Fruit fly (Drosophila melanogaster) whole organism, embryonic: ENCODE results near the gene Coq2.

Source experiments
- Antp ChIP-seq: fragments of 200-800 bp; sonication (Bioruptor generic); optimal IDR thresholded peaks from 3 replicates; lab custom pipeline; 2016; ENCODE audit warnings: missing biosample characterization, missing genetic modification characterization
- CG10267 ChIP-seq: fragments of 200-800 bp; sonication (Bioruptor generic); optimal IDR thresholded peaks from 2 replicates; lab custom pipeline; 2018; ENCODE audit warnings: missing biosample characterization, mild to moderate bottlenecking, missing genetic modification characterization, moderate library complexity
- CG10543 ChIP-seq: fragments of 200-800 bp; sonication (Bioruptor generic); optimal IDR thresholded peaks from 3 replicates; lab custom pipeline; 2017; ENCODE audit warnings: missing biosample characterization, mild to moderate bottlenecking, missing genetic modification characterization, moderate library complexity
- CG11247 ChIP-seq: fragments of 200-800 bp; sonication (Bioruptor generic); IDR thresholded peaks from 2 replicates; pipeline ENCODE4 v1.3.6; 2022; ENCODE audit warnings: missing biosample characterization, missing genetic modification characterization
- CG12155 ChIP-seq: fragments of 200-800 bp; sonication (Bioruptor generic); optimal IDR thresholded peaks from 3 replicates; lab custom pipeline; 2016; ENCODE audit warnings: missing biosample characterization, missing genetic modification characterization
- CG14710 ChIP-seq: fragments of 200-800 bp; sonication (Bioruptor generic); optimal IDR thresholded peaks from 3 replicates; lab custom pipeline; 2019; ENCODE audit warnings: missing biosample characterization, mild to moderate bottlenecking, missing genetic modification characterization, moderate library complexity
- CG14860 ChIP-seq: fragments of 200-800 bp; sonication (Bioruptor generic); IDR thresholded peaks from 3 replicates; pipeline ENCODE4 v1.3.6; 2022; ENCODE audit warnings: missing biosample characterization, missing genetic modification characterization; ENCODE audit not compliant: partially characterized antibody
- CG15514 ChIP-seq: fragments of 200-800 bp; sonication (Bioruptor generic); optimal IDR thresholded peaks from 3 replicates; lab custom pipeline; 2017; ENCODE audit warnings: missing biosample characterization, missing genetic modification characterization, mild to moderate bottlenecking, moderate library complexity, missing genetic modification reagents
- CG1603 ChIP-seq: fragments of 200-800 bp; sonication (Bioruptor generic); optimal IDR thresholded peaks from 2 replicates; lab custom pipeline; 2019; ENCODE audit warnings: missing biosample characterization, mild to moderate bottlenecking, missing genetic modification characterization, moderate library complexity
- CG17361 ChIP-seq: fragments of 200-800 bp; sonication (Bioruptor generic); IDR thresholded peaks from 3 replicates; pipeline ENCODE4 v1.3.6; 2022; ENCODE audit warnings: missing biosample characterization, missing genetic modification characterization
- CG17829 ChIP-seq: fragments of 200-800 bp; optimal IDR thresholded peaks from 2 replicates; lab custom pipeline; 2019; ENCODE audit warnings: missing biosample characterization, mild to moderate bottlenecking, missing genetic modification characterization, moderate library complexity
- CG2129 ChIP-seq: fragments of 200-800 bp; sonication (Bioruptor generic); IDR thresholded peaks from 2 replicates; pipeline ENCODE4 v1.3.6; 2022; ENCODE audit warnings: missing biosample characterization, missing genetic modification characterization; ENCODE audit not compliant: partially characterized antibody
- CG30403 ChIP-seq: fragments of 200-800 bp; sonication (Bioruptor generic); optimal IDR thresholded peaks from 3 replicates; lab custom pipeline; 2016; ENCODE audit warnings: missing biosample characterization, missing genetic modification characterization
- CG30431 ChIP-seq: fragments of 200-800 bp; sonication (Bioruptor generic); optimal IDR thresholded peaks from 2 replicates; lab custom pipeline; 2017; ENCODE audit warnings: missing biosample characterization, missing genetic modification characterization
- CG3995 ChIP-seq: fragments of 200-800 bp; sonication (Bioruptor generic); optimal IDR thresholded peaks from 3 replicates; lab custom pipeline; 2016; ENCODE audit warnings: missing biosample characterization, missing genetic modification characterization
- CG4328 ChIP-seq: fragments of 200-800 bp; sonication (Bioruptor generic); optimal IDR thresholded peaks from 3 replicates; lab custom pipeline; 2017; ENCODE audit warnings: missing biosample characterization, missing genetic modification reagents, missing genetic modification characterization
- CG43689 ChIP-seq: fragments of 200-800 bp; sonication (Bioruptor generic); IDR thresholded peaks from 2 replicates; pipeline ENCODE4 v1.3.6; 2022; ENCODE audit warnings: missing biosample characterization, missing genetic modification characterization
- CG4854 ChIP-seq: fragments of 200-800 bp; sonication (Bioruptor generic); optimal IDR thresholded peaks from 2 replicates; lab custom pipeline; 2016; ENCODE audit warnings: missing biosample characterization, missing genetic modification characterization, inconsistent platforms
- CG5245 ChIP-seq: fragments of 200-800 bp; sonication (Bioruptor generic); optimal IDR thresholded peaks from 3 replicates; lab custom pipeline; 2016; ENCODE audit warnings: missing biosample characterization, missing genetic modification characterization
- CG7745 ChIP-seq: fragments of 200-800 bp; sonication (Bioruptor generic); optimal IDR thresholded peaks from 2 replicates; lab custom pipeline; 2018; ENCODE audit warnings: missing biosample characterization, mild to moderate bottlenecking, missing genetic modification characterization, moderate library complexity
- CG7963 ChIP-seq: fragments of 200-800 bp; sonication (Bioruptor generic); IDR thresholded peaks from 3 replicates; pipeline ENCODE4 v1.3.6; 2022; ENCODE audit warnings: missing biosample characterization, missing genetic modification characterization; ENCODE audit not compliant: partially characterized antibody
- CG8359 ChIP-seq: fragments of 200-800 bp; sonication (Bioruptor generic); optimal IDR thresholded peaks from 2 replicates; lab custom pipeline; 2017; ENCODE audit warnings: missing biosample characterization, mild to moderate bottlenecking, missing genetic modification characterization, borderline replicate concordance
- Dll ChIP-seq: fragments of 200-800 bp; sonication (Bioruptor generic); IDR thresholded peaks from 4 replicates; pipeline ENCODE4 v1.3.6; 2022; ENCODE audit warnings: missing biosample characterization, missing genetic modification characterization; ENCODE audit not compliant: partially characterized antibody
- Dref ChIP-seq: fragments of 200-800 bp; sonication (Bioruptor generic); IDR thresholded peaks from 2 replicates; pipeline ENCODE4 v1.3.6; 2022; ENCODE audit warnings: missing biosample characterization, missing genetic modification characterization
- Gug ChIP-seq: fragments of 200-800 bp; sonication (Bioruptor generic); IDR thresholded peaks from 4 replicates; pipeline ENCODE4 v1.3.6; 2022; ENCODE audit warnings: missing biosample characterization, missing genetic modification characterization
- Hmr ChIP-seq: fragments of 200-800 bp; sonication (Bioruptor generic); optimal IDR thresholded peaks from 3 replicates; lab custom pipeline; 2017; ENCODE audit warnings: mild to moderate bottlenecking, missing biosample characterization, missing genetic modification reagents, missing genetic modification characterization
- Jarid2 ChIP-seq: fragments of 200-800 bp; sonication (Bioruptor generic); optimal IDR thresholded peaks from 3 replicates; lab custom pipeline; 2017; ENCODE audit warnings: mild to moderate bottlenecking, missing biosample characterization, missing genetic modification reagents, missing genetic modification characterization
- Lim3 ChIP-seq: fragments of 200-800 bp; sonication (Bioruptor generic); IDR thresholded peaks from 2 replicates; pipeline ENCODE4 v1.3.6; 2022; ENCODE audit warnings: missing biosample characterization, missing genetic modification characterization
- Med ChIP-seq: fragments of 200-800 bp; sonication (Bioruptor generic); peaks from one replicate; lab custom pipeline; 2016; ENCODE audit warnings: missing biosample characterization, missing genetic modification characterization, mild to moderate bottlenecking, inconsistent platforms, moderate library complexity
- Nf-YC ChIP-seq: fragments of 200-800 bp; optimal IDR thresholded peaks from 3 replicates; lab custom pipeline; 2019; ENCODE audit warnings: missing biosample characterization, mild to moderate bottlenecking, missing genetic modification characterization, moderate library complexity
- Sin3A ChIP-seq: fragments of >200 bp; optimal IDR thresholded peaks from 2 replicates; lab custom pipeline; 2018
- Sry-δ ChIP-seq: fragments of 200-800 bp; sonication (Bioruptor generic); optimal IDR thresholded peaks from 2 replicates; lab custom pipeline; 2016; ENCODE audit warnings: missing biosample characterization, missing genetic modification characterization
- amos ChIP-seq: fragments of 200-800 bp; sonication (Bioruptor generic); IDR thresholded peaks from 2 replicates; pipeline ENCODE4 v1.3.6; 2022; ENCODE audit warnings: missing biosample characterization, missing genetic modification characterization; ENCODE audit not compliant: partially characterized antibody
- ap ChIP-seq: fragments of 200-800 bp; sonication (Bioruptor generic); IDR thresholded peaks from 2 replicates; pipeline ENCODE4 v1.3.6; 2022; ENCODE audit warnings: missing biosample characterization, missing genetic modification characterization
- bowl ChIP-seq: fragments of 200-800 bp; sonication (Bioruptor generic); IDR thresholded peaks from 2 replicates; pipeline ENCODE4 v1.3.6; 2022; ENCODE audit warnings: missing biosample characterization, missing genetic modification characterization
- caup ChIP-seq: fragments of 200-800 bp; sonication (Bioruptor generic); optimal IDR thresholded peaks from 3 replicates; lab custom pipeline; 2017; ENCODE audit warnings: missing biosample characterization, mild to moderate bottlenecking, missing genetic modification characterization, moderate library complexity; ENCODE audit not compliant: severe bottlenecking
- chn ChIP-seq: fragments of 200-800 bp; sonication (Bioruptor generic); optimal IDR thresholded peaks from 2 replicates; lab custom pipeline; 2016; ENCODE audit warnings: missing biosample characterization, missing genetic modification characterization
- dm ChIP-seq: fragments of 200-800 bp; sonication (Bioruptor generic); optimal IDR thresholded peaks from 3 replicates; lab custom pipeline; 2016; ENCODE audit warnings: missing biosample characterization, missing genetic modification characterization
- exex ChIP-seq: fragments of 200-800 bp; sonication (Bioruptor generic); optimal IDR thresholded peaks from 4 replicates; lab custom pipeline; 2018; ENCODE audit warnings: missing biosample characterization, mild to moderate bottlenecking, missing genetic modification characterization, moderate library complexity
- gro ChIP-seq: fragments of 200-800 bp; sonication (Bioruptor generic); optimal IDR thresholded peaks from 2 replicates; lab custom pipeline; 2016; ENCODE audit warnings: missing biosample characterization, missing genetic modification characterization
- her ChIP-seq: fragments of 200-800 bp; sonication (Bioruptor generic); optimal IDR thresholded peaks from 2 replicates; lab custom pipeline; 2016; ENCODE audit warnings: missing biosample characterization, missing genetic modification characterization
- maf-S ChIP-seq: fragments of 200-800 bp; sonication (Bioruptor generic); optimal IDR thresholded peaks from 2 replicates; lab custom pipeline; 2016; ENCODE audit warnings: missing biosample characterization, missing genetic modification characterization
- nmo ChIP-seq: fragments of 200-800 bp; sonication (Bioruptor generic); optimal IDR thresholded peaks from 2 replicates; lab custom pipeline; 2018; ENCODE audit warnings: missing biosample characterization, mild to moderate bottlenecking, missing genetic modification characterization, moderate library complexity
- onecut ChIP-seq: fragments of 200-800 bp; sonication (Bioruptor generic); IDR thresholded peaks from 2 replicates; pipeline ENCODE4 v1.3.6; 2022; ENCODE audit warnings: missing biosample characterization, missing genetic modification characterization
- tx ChIP-seq: fragments of 200-800 bp; sonication (Bioruptor generic); optimal IDR thresholded peaks from 2 replicates; lab custom pipeline; 2016; ENCODE audit warnings: missing biosample characterization, missing genetic modification characterization
- unc-4 ChIP-seq: fragments of 200-800 bp; sonication (Bioruptor generic); IDR thresholded peaks from 2 replicates; pipeline ENCODE4 v1.3.6; 2022; ENCODE audit warnings: missing biosample characterization, missing genetic modification characterization; ENCODE audit not compliant: partially characterized antibody
- zfh1 ChIP-seq: fragments of 200-800 bp; sonication (Bioruptor generic); IDR thresholded peaks from 3 replicates; pipeline ENCODE4 v1.3.6; 2022; ENCODE audit warnings: missing biosample characterization, missing genetic modification characterization

Coq2 gene

DNA sequence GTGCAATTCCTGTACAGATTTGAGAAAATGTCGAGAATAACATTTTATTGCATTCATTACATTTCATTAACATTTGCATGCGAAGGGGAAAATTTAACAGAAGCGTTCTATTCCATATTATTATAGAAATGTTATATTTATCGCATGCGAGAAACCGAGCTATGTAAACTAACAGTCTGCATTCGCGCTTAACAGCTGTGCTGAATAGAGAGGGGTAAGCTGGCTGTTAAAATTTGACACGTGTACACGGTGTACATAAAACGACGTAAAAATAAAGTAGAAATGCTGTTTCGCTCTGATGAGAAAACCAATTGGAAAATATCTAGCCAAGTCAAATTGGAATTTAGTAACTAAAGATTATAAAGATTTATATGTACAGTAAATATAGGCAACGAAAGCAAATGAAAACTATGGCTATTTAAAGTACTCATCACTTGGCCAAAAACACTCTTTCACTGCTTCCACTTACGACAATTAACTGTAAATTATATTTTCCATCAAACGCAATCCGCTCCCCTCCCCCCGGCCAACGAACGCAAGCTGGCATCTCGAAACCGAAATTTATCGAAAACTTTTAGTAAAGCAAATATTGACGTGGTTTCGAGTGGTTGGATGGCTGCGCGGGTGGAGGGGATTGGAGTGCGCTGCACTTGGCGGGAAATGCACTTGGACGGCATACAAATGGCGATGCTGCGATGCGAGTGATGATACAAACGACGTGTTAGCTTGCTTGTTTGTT is 10.0 kb downstream of the Coq2 start (continued):
- no peak for TF ChIP-seq Gug (GFP tag; lab: Robert Waterston, UW)
- peak; percentile 16; the same call in 1 of the 3 replicates for TF ChIP-seq CG14860 (GFP tag; lab: Robert Waterston, UW)

- TF ChIP-seq CG17361 (GFP tag; lab: Robert Waterston, UW) (0 out of 3 replicates have a peak, but pooled peaks have one; percentile 21), CG3995 (GFP tag; lab: Kevin White, UChicago) (peak; percentile 43), maf-S (peak; percentile 52), CG7745 (tag; lab: Kevin White, UChicago) (peak; percentile 29), tx (GFP tag; lab: Kevin White, UChicago) (peak; percentile 31), exex (tag; lab: Kevin White, UChicago) (peak; percentile 73), caup (peak; percentile 16), amos (GFP tag; lab: Robert Waterston, UW) (peak; percentile 85), Nf-YC (peak; percentile 35), CG14710 (tag; lab: Kevin White, UChicago) (peak; percentile 69), onecut (GFP tag; lab: Robert Waterston, UW) (peak; percentile 42; the same call in 1 of the 2 replicates), Hmr (GFP tag; lab: Kevin White, UChicago) (peak; percentile 77), Jarid2 (GFP tag; lab: Kevin White, UChicago) (no peak), CG15514 (GFP tag; lab: Kevin White, UChicago) (peak; percentile 99), Dref (peak; percentile 99), CG5245 (GFP tag; lab: Kevin White, UChicago) (peak; percentile 44), zfh1 (peak; percentile 44; the same call in 1 of the 3 replicates), CG8359 (GFP tag; lab: Kevin White, UChicago) (no peak), Dll (GFP tag; lab: Robert Waterston, UW) (peak; percentile 85), CG10267 (peak; percentile 98), Antp (GFP tag; lab: Kevin White, UChicago) (peak; percentile 65), CG10543 (GFP tag; lab: Kevin White, UChicago) (peak; percentile 19), CG43689 (GFP tag; lab: Robert Waterston, UW) (no peak), nmo (GFP tag; lab: Kevin White, UChicago) (peak; percentile 66), Med (GFP tag; lab: Kevin White, UChicago) (peak; percentile 96), unc-4 (GFP tag; lab: Robert Waterston, UW) (peak; percentile 78), CG30403 (GFP tag; lab: Kevin White, UChicago) (peak; percentile 56), CG30431 (no peak), chn (GFP tag; lab: Kevin White, UChicago) (peak; percentile 43), Lim3 (no peak), Sin3A (peak; percentile 67), bowl (no peak), dm (GFP tag; lab: Kevin White, UChicago) (peak; percentile 41), her (GFP tag; lab: Kevin White, UChicago) (peak; percentile 62), CG2129 (GFP tag; lab: Robert Waterston, UW) (peak; percentile 33; the same call in 1 of the 2 replicates), Sry-δ (GFP tag; lab: Kevin White, UChicago) (peak; percentile 83), ap (GFP tag; lab: Robert Waterston, UW) (no peak), CG4328 (GFP tag; lab: Kevin White, UChicago) (peak; percentile 38), CG4854 (GFP tag; lab: Kevin White, UChicago) (peak; percentile 6), CG1603 (tag; lab: Kevin White, UChicago) (peak; percentile 84), gro (peak; percentile 79), CG11247 (peak; percentile 35; the same call in 1 of the 2 replicates), CG17829 (tag; lab: Kevin White, UChicago) (peak; percentile 63), CG7963 (GFP tag; lab: Robert Waterston, UW) (peak; percentile 91), CG12155 (GFP tag; lab: Kevin White, UChicago) (peak; percentile 44)
Measured at dm6 chr3R:8305110-8305509, 11.2 kb downstream of the Coq2 start, which contains the start of gene Sgt1. TSS of gene Sgt1 (minus strand) at chr3R:8305274.
